Fruit fly (Drosophila melanogaster) Kc167 (cell line): ENCODE measurements around the gene Mvd.

Experiments used
- Myc ChIP-seq: fragments of >200 bp; optimal IDR thresholded peaks from 2 replicates; lab custom pipeline; 2017; ENCODE audit warnings: missing external identifiers
- Sin3A ChIP-seq: fragments of >200 bp; optimal IDR thresholded peaks from 2 replicates; lab custom pipeline; 2018; ENCODE audit warnings: missing external identifiers
- h ChIP-seq: fragments of >200 bp; optimal IDR thresholded peaks from 3 replicates; lab custom pipeline; 2018; ENCODE audit warnings: missing external identifiers
- insv ChIP-seq: fragments of >200 bp; optimal IDR thresholded peaks from 3 replicates; lab custom pipeline; 2018; ENCODE audit warnings: missing external identifiers
- psq ChIP-seq: fragments of >200 bp; optimal IDR thresholded peaks from 2 replicates; lab custom pipeline; 2017; ENCODE audit warnings: missing external identifiers
- ttk ChIP-seq: sonication (Bioruptor generic); optimal IDR thresholded peaks from 2 replicates; lab custom pipeline; 2017; ENCODE audit warnings: missing external identifiers

Mvd gene

DNA sequence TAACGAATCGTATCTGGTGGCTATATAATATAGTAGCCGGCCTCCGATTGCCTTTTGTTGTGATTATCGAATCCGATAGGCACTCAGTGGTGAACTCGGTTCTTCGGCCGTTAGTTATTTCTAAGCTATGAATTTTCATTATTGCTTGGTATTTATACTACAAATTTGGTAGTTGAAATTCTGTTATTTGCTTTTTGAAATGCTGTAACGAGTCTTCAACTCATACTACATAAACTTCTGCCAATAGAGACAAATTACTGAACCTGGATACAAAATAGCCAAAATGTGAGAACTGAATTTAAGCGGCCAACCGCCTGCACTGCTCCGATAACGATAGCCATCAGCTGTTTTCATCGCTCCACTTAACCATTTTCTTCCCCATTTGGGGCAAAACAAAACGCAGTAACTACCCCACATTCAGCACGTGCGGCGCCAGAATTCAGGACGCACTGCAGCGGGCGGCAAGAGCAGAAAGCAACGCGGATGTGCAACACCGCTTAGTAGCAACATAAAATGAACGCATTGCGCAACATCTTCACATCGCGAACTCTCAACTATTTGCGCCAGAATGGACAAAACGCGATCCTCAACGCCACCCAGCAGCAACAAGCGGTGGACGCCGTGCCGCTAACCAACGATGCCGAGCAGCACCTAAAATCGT, 9.9 kb upstream of the Mvd start, which contains the start of the genes CG11679 and CG8206:
TSS of gene CG11679 (minus strand) at position 65 of the 661 bp plus-strand sequence.
TSS of gene CG8206 (plus strand) at position 341 of the 661 bp plus-strand sequence.
- TF ChIP-seq h = no peak
- TF ChIP-seq Sin3A = no peak
- TF ChIP-seq psq (lab: Kevin White, UChicago) = no peak
- TF ChIP-seq ttk (lab: Kevin White, UChicago) = no peak

DNA sequence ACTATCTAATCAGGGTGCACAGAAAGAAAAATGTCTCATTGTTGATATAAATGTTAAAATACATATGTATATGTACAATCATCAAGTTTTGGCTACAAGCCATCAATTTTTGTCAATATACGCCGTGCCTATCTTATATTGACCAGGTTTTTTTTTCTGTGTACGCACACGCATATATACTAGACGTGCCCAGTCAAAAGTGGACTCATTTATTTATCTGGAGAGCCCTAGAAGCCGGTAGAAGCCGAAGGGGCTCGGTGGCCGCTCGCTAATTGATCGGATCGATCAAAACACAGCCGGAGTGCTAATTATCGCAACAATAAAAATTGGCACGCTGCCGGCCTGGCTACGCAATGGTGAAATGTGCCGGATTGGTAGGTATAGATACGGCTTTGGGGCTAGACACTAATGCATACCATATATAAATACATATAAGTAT, 8.7 kb upstream of the Mvd start:
- TF ChIP-seq h = no peak
- no peak for TF ChIP-seq Myc
- TF ChIP-seq psq (lab: Kevin White, UChicago) = no peak
- no peak for TF ChIP-seq Sin3A
- no peak for TF ChIP-seq insv (lab: Kevin White, UChicago)
- TF ChIP-seq ttk (lab: Kevin White, UChicago) = no peak

DNA sequence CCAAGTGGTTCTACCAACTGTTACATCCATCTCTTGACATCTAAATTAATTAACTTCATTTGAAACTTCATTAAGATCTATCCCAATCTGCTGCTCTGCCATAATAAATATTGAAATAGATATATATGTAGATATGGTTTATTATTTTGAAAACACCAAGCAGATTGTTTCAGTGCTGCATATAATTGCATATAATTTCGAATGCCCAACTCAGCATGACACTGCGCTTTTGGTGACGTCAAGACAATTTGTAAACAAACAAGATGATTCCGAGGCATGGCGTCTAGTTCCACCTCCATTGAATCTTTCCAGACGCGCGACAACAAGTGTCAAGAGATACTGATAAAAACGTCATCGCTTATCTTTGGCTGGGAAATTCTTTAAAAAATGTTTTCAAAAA, 8.1 kb upstream of the Mvd start:
- TF ChIP-seq insv (lab: Kevin White, UChicago) (no peak), h (no peak), psq (lab: Kevin White, UChicago) (no peak), ttk (lab: Kevin White, UChicago) (no peak), Myc (no peak), Sin3A (no peak)

DNA sequence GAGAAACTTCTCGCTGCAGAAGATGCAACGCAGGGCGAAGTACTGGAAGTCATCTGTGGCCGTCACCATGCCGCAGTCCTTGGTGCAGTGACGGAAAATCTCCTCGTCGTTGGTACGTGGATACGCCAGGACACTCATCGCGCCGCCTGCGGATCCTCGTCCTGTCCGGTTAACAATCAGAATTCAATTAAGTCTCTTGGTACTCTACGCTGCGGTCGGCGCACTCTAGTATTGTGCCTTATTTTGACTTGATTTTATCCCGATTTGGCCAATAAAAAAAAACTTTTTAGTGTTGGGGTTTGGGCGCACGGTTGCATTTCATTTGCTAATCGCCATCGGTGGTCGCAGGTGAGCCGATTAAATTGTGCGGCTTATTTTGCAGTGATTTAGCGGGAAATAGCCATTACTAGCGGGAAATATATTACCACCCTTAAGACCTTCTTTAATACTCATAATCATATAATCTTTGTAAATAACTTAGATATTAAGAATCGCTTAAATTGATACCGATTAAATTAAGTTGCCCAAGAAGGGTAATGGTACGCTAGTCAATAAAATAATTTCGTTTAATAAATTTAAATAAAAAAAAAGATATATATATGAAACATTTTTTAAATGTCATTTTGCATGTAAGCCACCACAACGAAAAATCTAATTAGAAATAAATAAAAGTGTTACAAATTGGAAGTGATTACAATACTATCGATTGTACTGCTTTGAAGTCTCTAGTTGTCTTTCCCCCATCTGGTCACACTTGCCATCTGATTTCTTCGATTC, 2.9 kb upstream of the Mvd start, which contains the start of the genes CG8944 and CCT6:
TSS of gene CG8944 (minus strand) at position 327 of the 777 bp plus-strand sequence.
TSS of gene CCT6 (plus strand) at position 744 of the 777 bp plus-strand sequence.
- TF ChIP-seq ttk (lab: Kevin White, UChicago) (no peak), psq (lab: Kevin White, UChicago) (no peak)

DNA sequence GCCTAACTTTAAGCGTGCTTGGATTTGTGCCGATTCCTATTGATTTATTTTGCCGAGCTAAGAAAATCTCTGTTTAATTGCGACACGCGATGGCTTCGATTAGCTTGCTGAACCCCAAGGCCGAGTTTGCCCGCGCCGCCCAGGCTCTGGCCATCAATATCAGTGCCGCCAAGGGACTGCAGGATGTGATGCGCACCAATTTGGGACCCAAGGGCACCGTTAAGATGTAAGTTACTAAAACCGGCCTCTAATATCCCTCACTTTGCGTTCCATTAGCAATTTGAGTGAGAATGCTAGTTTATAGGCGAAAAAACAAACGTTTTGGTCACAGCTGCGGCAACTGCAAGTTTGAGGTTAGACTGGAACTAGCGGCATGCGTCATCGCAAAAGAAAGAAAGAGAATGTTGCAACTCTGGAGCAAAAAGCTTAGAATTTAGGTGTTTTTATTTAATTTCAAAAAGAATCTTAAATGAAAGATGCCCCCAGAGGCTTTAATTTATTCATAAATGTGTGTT, 2.2 kb upstream of the Mvd start:
- TF ChIP-seq h (no peak), insv (lab: Kevin White, UChicago) (no peak), Sin3A (no peak), ttk (lab: Kevin White, UChicago) (no peak), Myc (no peak)

DNA sequence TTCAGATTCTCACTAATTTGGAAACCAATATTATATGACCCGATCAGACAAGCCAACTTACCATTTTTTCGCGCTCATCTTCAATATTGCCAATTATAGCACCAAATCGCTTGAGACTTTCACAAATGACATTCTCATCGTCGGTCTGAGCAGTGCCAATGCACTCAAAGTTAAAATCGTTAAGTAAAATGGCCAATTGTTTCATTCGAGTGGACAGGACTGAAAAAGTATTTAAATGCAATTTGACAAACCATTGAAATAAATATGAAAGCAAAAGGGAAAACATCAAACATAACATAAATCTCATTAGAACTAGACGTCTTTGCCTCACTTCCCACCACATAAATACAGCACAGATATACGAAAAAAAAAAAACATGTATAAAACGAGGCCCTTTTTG, 7.1 kb downstream of the Mvd start, which contains the start of gene CG8260:
TSS of gene CG8260 (plus strand) at position 301 of the 400 bp plus-strand sequence.
- TF ChIP-seq psq (lab: Kevin White, UChicago) = no peak
- TF ChIP-seq Sin3A = no peak
- no peak for TF ChIP-seq ttk (lab: Kevin White, UChicago)
- TF ChIP-seq insv (lab: Kevin White, UChicago) = no peak
- no peak for TF ChIP-seq h
- TF ChIP-seq Myc = no peak

DNA sequence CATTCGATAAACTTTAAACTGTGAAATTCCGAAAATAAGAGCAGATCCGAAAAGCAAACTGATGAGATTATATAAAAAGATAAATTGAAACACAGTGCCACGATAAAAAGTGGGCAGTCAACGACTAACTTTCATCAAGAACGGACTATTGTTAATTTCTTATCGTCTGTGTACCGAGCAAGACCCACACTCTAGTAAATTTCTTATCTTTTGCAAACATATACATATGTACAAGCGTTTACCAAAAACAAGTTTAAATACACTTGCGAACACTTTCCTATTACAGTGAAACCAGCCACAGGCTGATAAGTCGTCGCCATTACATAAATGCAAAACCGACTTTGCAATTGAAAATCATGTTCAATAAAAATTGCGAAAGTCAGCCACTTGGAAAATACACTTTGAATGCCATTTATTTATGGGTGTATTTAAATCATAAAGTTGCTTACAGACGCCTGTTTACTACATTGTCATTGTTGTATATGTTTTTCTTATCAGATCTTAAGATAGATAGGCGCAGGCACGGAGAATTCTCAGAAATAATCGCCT, 9.8 kb downstream of the Mvd start:
- TF ChIP-seq insv (lab: Kevin White, UChicago) (no peak), Sin3A (no peak), h (no peak), Myc (no peak), psq (lab: Kevin White, UChicago) (no peak), ttk (lab: Kevin White, UChicago) (no peak)

DNA sequence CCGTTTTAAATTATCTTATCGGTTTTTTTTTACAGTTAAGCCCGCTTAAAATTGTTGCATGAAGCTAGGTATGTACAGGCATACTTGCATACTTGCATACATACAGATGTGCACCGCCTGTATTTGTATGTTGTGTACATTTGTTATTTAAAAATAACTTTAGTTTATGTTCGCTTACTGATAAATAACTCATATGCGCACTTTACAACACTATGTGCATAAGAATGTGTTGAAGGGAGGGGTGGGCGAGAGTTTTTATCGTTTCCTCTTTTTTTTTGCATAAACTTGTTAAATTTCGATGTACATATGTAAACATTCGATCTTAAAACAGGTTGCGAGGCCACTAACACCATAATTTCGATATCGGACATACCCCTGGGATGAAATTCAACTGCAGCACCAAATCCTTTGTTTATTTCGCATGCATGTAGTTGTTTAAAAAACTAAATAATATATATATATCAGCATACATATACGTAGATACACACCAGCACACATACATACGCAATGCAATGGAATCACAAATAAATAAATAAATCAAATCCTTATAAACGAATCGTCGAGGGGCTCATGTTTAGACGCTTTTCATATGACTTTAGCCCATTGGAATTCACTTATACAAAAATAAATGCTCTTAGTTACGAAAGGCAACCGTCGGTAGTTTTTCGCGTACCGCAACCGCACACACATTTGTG, 10.9 kb downstream of the Mvd start:
- no peak for TF ChIP-seq Sin3A
- TF ChIP-seq insv (lab: Kevin White, UChicago) = no peak
- no peak for TF ChIP-seq Myc
- TF ChIP-seq psq (lab: Kevin White, UChicago) = no peak
- no peak for TF ChIP-seq h

DNA sequence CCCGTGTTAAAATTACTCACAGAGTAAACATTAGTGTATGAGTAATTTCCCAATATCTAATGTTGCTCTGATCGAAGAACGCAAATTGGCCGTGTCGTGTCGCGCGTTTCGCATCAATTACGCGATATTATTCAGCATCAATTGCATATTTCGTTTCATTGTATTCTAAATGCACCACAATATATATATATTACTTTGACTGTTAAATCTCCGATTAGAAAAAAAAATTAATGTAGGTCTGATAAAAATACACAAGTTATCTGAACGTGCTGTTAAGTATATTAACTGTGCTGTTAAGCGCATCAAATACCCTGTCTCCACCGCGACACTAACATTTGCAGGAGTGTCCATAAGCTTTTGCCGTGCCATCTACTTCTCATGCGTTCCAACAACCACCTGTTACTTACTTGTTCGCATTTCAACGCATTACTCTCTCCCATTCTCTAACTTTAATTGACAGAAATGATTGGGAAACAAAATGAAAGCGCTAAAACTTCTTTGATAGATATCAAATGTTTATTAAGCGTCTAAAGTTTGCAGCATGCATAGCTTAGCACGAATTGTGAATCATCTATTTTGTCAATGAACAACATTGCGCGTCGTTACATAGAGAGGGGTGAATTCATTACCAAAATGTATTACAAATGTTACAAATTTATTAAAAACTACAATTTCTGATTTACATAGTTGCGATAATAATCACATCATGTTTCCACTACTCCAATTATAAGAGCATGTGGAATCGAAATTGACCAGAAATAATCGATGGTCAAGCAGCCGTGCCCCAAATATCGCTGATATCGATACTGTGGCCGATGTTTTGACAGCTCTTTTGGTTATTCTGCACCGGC, 11.7 kb downstream of the Mvd start, which contains the start of the genes Graf and mRpL3:
TSS of gene Graf (minus strand) at position 287 of the 851 bp plus-strand sequence.
TSS of gene mRpL3 (plus strand) at position 802 of the 851 bp plus-strand sequence.
- no peak for TF ChIP-seq psq (lab: Kevin White, UChicago)
- TF ChIP-seq ttk (lab: Kevin White, UChicago) = no peak
- no peak for TF ChIP-seq h

DNA sequence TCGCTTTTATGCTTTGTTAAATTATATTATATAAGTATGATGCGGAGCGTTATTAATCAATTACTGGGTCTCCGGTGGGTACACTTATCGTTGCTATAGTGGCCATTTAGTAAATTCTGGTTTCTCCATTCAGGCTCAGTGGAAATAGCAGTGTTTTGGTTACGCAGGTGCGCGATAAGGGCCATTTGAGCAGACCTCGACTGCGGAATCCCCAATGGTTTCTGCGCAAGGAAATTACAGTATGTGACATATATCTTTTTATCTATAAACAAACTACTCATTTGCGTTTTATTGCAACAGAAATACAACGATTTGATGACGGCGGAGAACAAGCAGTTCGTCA, 12.3 kb downstream of the Mvd start:
- TF ChIP-seq psq (lab: Kevin White, UChicago) = no peak
- TF ChIP-seq Sin3A = no peak
- no peak for TF ChIP-seq Myc
- TF ChIP-seq h = no peak
- no peak for TF ChIP-seq ttk (lab: Kevin White, UChicago)
- no peak for TF ChIP-seq insv (lab: Kevin White, UChicago)

DNA sequence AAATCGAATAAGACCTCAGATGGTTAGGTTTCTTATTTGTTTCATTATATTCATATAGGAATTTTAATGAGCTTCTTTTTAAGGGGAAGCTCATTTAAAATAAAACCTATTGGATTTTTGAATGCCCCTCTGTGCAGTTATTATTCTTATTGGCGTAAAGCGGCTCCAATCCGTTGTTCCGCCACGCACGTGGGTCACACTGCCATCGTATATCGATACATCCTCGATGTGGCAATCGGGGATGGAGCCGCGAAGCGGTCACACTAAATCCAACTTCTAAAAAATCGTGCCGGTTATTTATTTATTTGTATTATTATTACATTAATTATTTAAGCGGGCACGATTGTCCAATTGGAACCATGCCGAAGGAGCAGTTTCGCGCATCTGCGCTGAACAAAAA, 13.8 kb downstream of the Mvd start, which contains the start of gene Polr3A:
TSS of gene Polr3A (plus strand) at position 234 of the 400 bp plus-strand sequence.
- no peak for TF ChIP-seq h
- TF ChIP-seq insv (lab: Kevin White, UChicago) = no peak
- no peak for TF ChIP-seq Sin3A
- no peak for TF ChIP-seq psq (lab: Kevin White, UChicago)
- TF ChIP-seq ttk (lab: Kevin White, UChicago) = no peak
- no peak for TF ChIP-seq Myc
